Fruit fly (Drosophila melanogaster) whole organism, embryonic: ENCODE data around the gene CG12069.

Experiments
- Atf-2 ChIP-seq: fragments of 200-800 bp; sonication (Bioruptor generic); optimal IDR thresholded peaks from 2 replicates; lab custom pipeline; 2016; ENCODE audit warnings: missing biosample characterization, missing genetic modification characterization
- BEAF-32 ChIP-seq: fragments of 200-800 bp; sonication (Bioruptor generic); optimal IDR thresholded peaks from 3 replicates; lab custom pipeline; 2017; ENCODE audit warnings: missing biosample characterization, missing genetic modification characterization, mild to moderate bottlenecking, moderate library complexity, missing genetic modification reagents
- Blimp-1 ChIP-seq: fragments of 200-800 bp; sonication (Bioruptor generic); optimal IDR thresholded peaks from 3 replicates; lab custom pipeline; 2018; ENCODE audit warnings: missing biosample characterization, missing genetic modification characterization, mild to moderate bottlenecking, moderate library complexity, missing genetic modification reagents
- CG1024 ChIP-seq: fragments of 200-800 bp; sonication (Bioruptor generic); IDR thresholded peaks from 2 replicates; pipeline ENCODE4 v1.3.6; 2022; ENCODE audit warnings: missing biosample characterization, missing genetic modification characterization
- CG11093 ChIP-seq: fragments of 200-800 bp; sonication (Bioruptor generic); IDR thresholded peaks from 3 replicates; pipeline ENCODE4 v1.3.6; 2022; ENCODE audit warnings: missing biosample characterization, missing genetic modification characterization
- CG11398 ChIP-seq: fragments of 200-800 bp; sonication (Bioruptor generic); optimal IDR thresholded peaks from 2 replicates; lab custom pipeline; 2016; ENCODE audit warnings: missing biosample characterization, missing genetic modification characterization
- CG12219 ChIP-seq: fragments of 200-800 bp; sonication (Bioruptor generic); optimal IDR thresholded peaks from 3 replicates; lab custom pipeline; 2018; ENCODE audit warnings: missing biosample characterization, mild to moderate bottlenecking, missing genetic modification characterization
- CG13123 ChIP-seq: fragments of 200-800 bp; sonication (Bioruptor generic); optimal IDR thresholded peaks from 2 replicates; lab custom pipeline; 2016; ENCODE audit warnings: missing biosample characterization, missing genetic modification characterization
- CG13296 ChIP-seq: fragments of 200-800 bp; sonication (Bioruptor generic); optimal IDR thresholded peaks from 3 replicates; lab custom pipeline; 2018; ENCODE audit warnings: missing biosample characterization, mild to moderate bottlenecking, missing genetic modification characterization
- CG15514 ChIP-seq: fragments of 200-800 bp; sonication (Bioruptor generic); optimal IDR thresholded peaks from 3 replicates; lab custom pipeline; 2017; ENCODE audit warnings: missing biosample characterization, missing genetic modification characterization, mild to moderate bottlenecking, moderate library complexity, missing genetic modification reagents
- CG15696 ChIP-seq: fragments of 200-800 bp; sonication (Bioruptor generic); optimal IDR thresholded peaks from 2 replicates; lab custom pipeline; 2019; ENCODE audit warnings: missing biosample characterization, mild to moderate bottlenecking, missing genetic modification characterization, moderate library complexity
- CG17829 ChIP-seq: fragments of 200-800 bp; optimal IDR thresholded peaks from 2 replicates; lab custom pipeline; 2019; ENCODE audit warnings: missing biosample characterization, mild to moderate bottlenecking, missing genetic modification characterization, moderate library complexity
- CG18764 ChIP-seq: fragments of 200-800 bp; sonication (Bioruptor generic); optimal IDR thresholded peaks from 3 replicates; lab custom pipeline; 2016; ENCODE audit warnings: missing biosample characterization, missing genetic modification characterization
- CG2199 ChIP-seq: fragments of 200-800 bp; sonication (Bioruptor generic); IDR thresholded peaks from 3 replicates; pipeline ENCODE4 v1.3.6; 2022; ENCODE audit warnings: missing biosample characterization, missing genetic modification characterization
- CG2712 ChIP-seq: fragments of 200-800 bp; optimal IDR thresholded peaks from 3 replicates; lab custom pipeline; 2019; ENCODE audit warnings: missing biosample characterization, mild to moderate bottlenecking, missing genetic modification characterization, moderate library complexity
- CG34422 ChIP-seq: fragments of 200-800 bp; sonication (Bioruptor generic); IDR thresholded peaks from 3 replicates; pipeline ENCODE4 v1.3.6; 2022; ENCODE audit warnings: missing biosample characterization, missing genetic modification characterization
- CG3726 ChIP-seq: fragments of 200-800 bp; sonication (Bioruptor generic); IDR thresholded peaks from 3 replicates; pipeline ENCODE4, ENCODE4 v1.3.6; 2022; ENCODE audit warnings: missing biosample characterization, missing genetic modification characterization
- CG5245 ChIP-seq: fragments of 200-800 bp; sonication (Bioruptor generic); optimal IDR thresholded peaks from 3 replicates; lab custom pipeline; 2016; ENCODE audit warnings: missing biosample characterization, missing genetic modification characterization
- CG7357 ChIP-seq: fragments of 200-800 bp; sonication (Bioruptor generic); IDR thresholded peaks from 3 replicates; pipeline ENCODE4 v1.3.6; 2022; ENCODE audit warnings: missing biosample characterization, missing genetic modification characterization
- CG7372 ChIP-seq: fragments of 200-800 bp; sonication (Bioruptor generic); IDR thresholded peaks from 2 replicates; pipeline ENCODE4 v1.3.6; 2022; ENCODE audit warnings: missing biosample characterization, missing genetic modification characterization
- CG8359 ChIP-seq: fragments of 200-800 bp; sonication (Bioruptor generic); optimal IDR thresholded peaks from 2 replicates; lab custom pipeline; 2017; ENCODE audit warnings: missing biosample characterization, mild to moderate bottlenecking, missing genetic modification characterization, borderline replicate concordance
- Gug ChIP-seq: fragments of 200-800 bp; sonication (Bioruptor generic); IDR thresholded peaks from 4 replicates; pipeline ENCODE4 v1.3.6; 2022; ENCODE audit warnings: missing biosample characterization, missing genetic modification characterization
- Hsf ChIP-seq: fragments of 200-800 bp; sonication (Bioruptor generic); optimal IDR thresholded peaks from 3 replicates; lab custom pipeline; 2016; ENCODE audit warnings: missing biosample characterization, missing genetic modification characterization
- Jarid2 ChIP-seq: fragments of 200-800 bp; sonication (Bioruptor generic); optimal IDR thresholded peaks from 3 replicates; lab custom pipeline; 2017; ENCODE audit warnings: mild to moderate bottlenecking, missing biosample characterization, missing genetic modification reagents, missing genetic modification characterization
- MBD-R2 ChIP-seq: fragments of 200-800 bp; sonication (Bioruptor generic); IDR thresholded peaks from 2 replicates; pipeline ENCODE4 v1.3.6; 2022; ENCODE audit warnings: missing biosample characterization, missing genetic modification characterization
- Nf-YC ChIP-seq: fragments of 200-800 bp; optimal IDR thresholded peaks from 3 replicates; lab custom pipeline; 2019; ENCODE audit warnings: missing biosample characterization, mild to moderate bottlenecking, missing genetic modification characterization, moderate library complexity
- NfI ChIP-seq: fragments of 200-800 bp; sonication (Bioruptor generic); optimal IDR thresholded peaks from 3 replicates; lab custom pipeline; 2018; ENCODE audit warnings: missing biosample characterization, mild to moderate bottlenecking, missing genetic modification characterization, moderate library complexity
- PHDP ChIP-seq: fragments of 200-800 bp; sonication (Bioruptor generic); optimal IDR thresholded peaks from 3 replicates; lab custom pipeline; 2018; ENCODE audit warnings: missing biosample characterization, mild to moderate bottlenecking, missing genetic modification characterization, moderate library complexity
- Six4 ChIP-seq: fragments of 200-800 bp; sonication (Bioruptor generic); optimal IDR thresholded peaks from 2 replicates; lab custom pipeline; 2016; ENCODE audit warnings: missing biosample characterization, missing genetic modification characterization
- Spps ChIP-seq: fragments of 200-800 bp; sonication (Bioruptor generic); optimal IDR thresholded peaks from 2 replicates; lab custom pipeline; 2018; ENCODE audit warnings: missing biosample characterization, mild to moderate bottlenecking, missing genetic modification characterization
- Ssrp ChIP-seq: fragments of 200-800 bp; sonication (Bioruptor generic); optimal IDR thresholded peaks from 2 replicates; lab custom pipeline; 2018; ENCODE audit warnings: missing biosample characterization, mild to moderate bottlenecking, missing genetic modification characterization, moderate library complexity
- Tbp ChIP-seq: fragments of >200 bp; optimal IDR thresholded peaks from 2 replicates; lab custom pipeline; 2018; ENCODE audit warnings: missing biosample characterization, missing genetic modification characterization
- aop ChIP-seq: fragments of 200-800 bp; sonication (Bioruptor generic); IDR thresholded peaks from 2 replicates; pipeline ENCODE4 v1.3.6; 2022; ENCODE audit warnings: missing biosample characterization, missing genetic modification characterization
- cwo ChIP-seq: fragments of 200-800 bp; sonication (Bioruptor generic); optimal IDR thresholded peaks from 3 replicates; lab custom pipeline; 2017; ENCODE audit warnings: missing biosample characterization, missing genetic modification characterization, mild to moderate bottlenecking, moderate library complexity, missing genetic modification reagents
- dpn ChIP-seq, 2 experiments: fragments of 200-800 bp; sonication (Bioruptor generic); optimal IDR thresholded peaks; 3 replicates each; lab custom pipeline; 2016; ENCODE audit warnings: missing biosample characterization in 2 of 2, missing genetic modification characterization in 2 of 2
- ewg ChIP-seq: fragments of 200-800 bp; sonication (Bioruptor generic); optimal IDR thresholded peaks from 3 replicates; lab custom pipeline; 2017; ENCODE audit warnings: mild to moderate bottlenecking, missing biosample characterization, missing genetic modification reagents, missing genetic modification characterization
- fd102C ChIP-seq: fragments of 200-800 bp; sonication (Bioruptor generic); optimal IDR thresholded peaks from 2 replicates; lab custom pipeline; 2018; ENCODE audit warnings: missing biosample characterization, mild to moderate bottlenecking, missing genetic modification characterization, moderate library complexity
- ftz-f1 ChIP-seq: fragments of 200-800 bp; sonication (Bioruptor generic); optimal IDR thresholded peaks from 2 replicates; lab custom pipeline; 2016; ENCODE audit warnings: missing biosample characterization, missing genetic modification characterization
- ind ChIP-seq: fragments of 200-800 bp; sonication (Bioruptor generic); optimal IDR thresholded peaks from 3 replicates; lab custom pipeline; 2016; ENCODE audit warnings: missing biosample characterization, missing genetic modification characterization
- lov ChIP-seq, 2 experiments: fragments of 200-800 bp in 1 of 2; fragments of >200 bp in 1 of 2; sonication (Bioruptor generic) in 1 of 2; IDR thresholded peaks in 1 of 2; optimal IDR thresholded peaks in 1 of 2; 2 replicates in 1 of 2; 3 replicates in 1 of 2; pipeline versions ENCODE4 v1.3.6 to Lab custom; 2017 to 2022; ENCODE audit warnings: missing biosample characterization in 1 of 2, missing genetic modification characterization in 1 of 2
- odd ChIP-seq: fragments of 200-800 bp; sonication (Bioruptor generic); optimal IDR thresholded peaks from 2 replicates; lab custom pipeline; 2017; ENCODE audit warnings: missing biosample characterization, mild to moderate bottlenecking, missing genetic modification characterization
- pros ChIP-seq: fragments of 200-800 bp; sonication (Bioruptor generic); optimal IDR thresholded peaks from 3 replicates; lab custom pipeline; 2019; ENCODE audit warnings: missing biosample characterization, mild to moderate bottlenecking, missing genetic modification characterization, moderate library complexity
- slp2 ChIP-seq: fragments of 200-800 bp; sonication (Bioruptor generic); optimal IDR thresholded peaks from 2 replicates; lab custom pipeline; 2016; ENCODE audit warnings: missing biosample characterization, missing genetic modification characterization
- so ChIP-seq: fragments of 200-800 bp; sonication (Bioruptor generic); IDR thresholded peaks from 3 replicates; pipeline ENCODE4 v1.3.6; 2022; ENCODE audit warnings: missing biosample characterization, missing genetic modification characterization
- sr ChIP-seq: fragments of 200-800 bp; sonication (Bioruptor generic); IDR thresholded peaks from 3 replicates; pipeline ENCODE4 v1.3.6; 2022; ENCODE audit warnings: missing biosample characterization, missing genetic modification characterization
- stwl ChIP-seq: fragments of 200-800 bp; sonication (Bioruptor generic); optimal IDR thresholded peaks from 3 replicates; lab custom pipeline; 2018; ENCODE audit warnings: missing biosample characterization, mild to moderate bottlenecking, missing genetic modification characterization, moderate library complexity
- twi ChIP-seq: fragments of 200-800 bp; optimal IDR thresholded peaks from 2 replicates; lab custom pipeline; 2019; ENCODE audit warnings: missing biosample characterization, mild to moderate bottlenecking, missing genetic modification characterization, moderate library complexity
- yki ChIP-seq: fragments of >200 bp; optimal IDR thresholded peaks from 3 replicates; lab custom pipeline; 2018
- zfh2 ChIP-seq: fragments of 200-800 bp; sonication (Bioruptor generic); optimal IDR thresholded peaks from 2 replicates; lab custom pipeline; 2016; ENCODE audit warnings: missing biosample characterization, missing genetic modification characterization

The CG12069 gene

DNA sequence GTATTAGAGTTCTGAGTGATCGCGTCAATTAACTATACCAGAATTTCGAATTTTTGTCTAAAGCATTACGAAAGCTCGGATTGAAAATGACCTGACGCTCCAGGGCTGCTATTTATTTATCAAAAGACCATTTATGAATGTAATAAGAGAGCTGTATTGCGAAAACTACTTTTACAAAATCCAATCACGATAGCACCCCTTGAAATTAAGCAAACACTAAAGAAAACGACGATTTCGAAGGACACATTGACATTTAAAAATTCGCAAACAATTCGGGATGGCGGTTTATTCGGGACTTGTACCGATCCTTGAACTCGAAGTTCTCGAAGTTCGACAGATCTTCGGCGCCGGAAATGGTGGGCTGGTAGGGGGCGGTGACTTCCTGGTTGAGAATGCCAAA is at the start of gene CG12069:
Gene CG12069, minus strand, starts transcription at position 101 of the 400 bp plus-strand sequence.
- no peak for TF ChIP-seq Spps (tag; lab: Kevin White, UChicago)
- TF ChIP-seq sr (GFP tag; lab: Robert Waterston, UW) = no peak
- no peak for TF ChIP-seq fd102C (GFP tag; lab: Kevin White, UChicago)
- TF ChIP-seq zfh2 (GFP tag; lab: Kevin White, UChicago) = no peak
- no peak for TF ChIP-seq CG11398 (GFP tag; lab: Kevin White, UChicago)
- no peak for TF ChIP-seq CG15696 (tag; lab: Kevin White, UChicago)
- no peak for TF ChIP-seq CG13296 (GFP tag; lab: Kevin White, UChicago)
- TF ChIP-seq CG2712 (tag; lab: Kevin White, UChicago) = no peak
- no peak for TF ChIP-seq CG1024 (GFP tag; lab: Robert Waterston, UW)
- TF ChIP-seq BEAF-32 (GFP tag; lab: Kevin White, UChicago) = no peak
- no peak for TF ChIP-seq Gug
- no peak for TF ChIP-seq CG7372 (GFP tag; lab: Robert Waterston, UW)
- TF ChIP-seq lov (optimal IDR thresholded peaks at IDR 0.05; lab: Kevin White, UChicago) = no peak
- TF ChIP-seq lov (GFP tag; IDR thresholded peaks at IDR 0.05; lab: Robert Waterston, UW) = no peak
- TF ChIP-seq ind (GFP tag; lab: Kevin White, UChicago) = no peak
- TF ChIP-seq CG15514 (GFP tag; lab: Kevin White, UChicago) = no peak
- no peak for TF ChIP-seq Six4 (GFP tag; lab: Kevin White, UChicago)
- TF ChIP-seq MBD-R2 = no peak
- no peak for TF ChIP-seq CG3726
- no peak for TF ChIP-seq ewg (GFP tag; lab: Kevin White, UChicago)

DNA sequence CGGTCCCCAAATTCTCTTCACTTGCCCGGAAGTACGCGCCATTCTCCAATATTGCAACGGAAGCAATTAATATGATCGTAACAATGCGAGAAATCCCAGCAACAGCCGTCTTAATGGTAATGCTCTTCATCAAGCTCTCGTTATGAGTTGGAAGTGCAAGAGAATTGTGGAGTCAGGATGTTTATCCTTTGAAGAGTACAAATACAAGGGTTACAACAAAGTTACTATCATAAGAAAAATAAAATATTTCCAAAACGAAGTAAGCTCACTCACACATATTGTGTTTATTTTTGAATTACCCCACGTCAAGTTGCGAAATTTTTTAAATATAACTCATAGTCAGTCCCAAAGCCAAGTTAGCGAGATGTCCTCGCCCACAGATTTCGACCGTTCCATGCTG is 47.3 kb upstream of the CG12069 start, which contains the start of gene CG15543:
Gene CG15543, plus strand, starts transcription at position 301 of the 400 bp plus-strand sequence.
- TF ChIP-seq odd (GFP tag; lab: Kevin White, UChicago) (no peak), CG17829 (no peak), Ssrp (tag; lab: Kevin White, UChicago) (no peak)

DNA sequence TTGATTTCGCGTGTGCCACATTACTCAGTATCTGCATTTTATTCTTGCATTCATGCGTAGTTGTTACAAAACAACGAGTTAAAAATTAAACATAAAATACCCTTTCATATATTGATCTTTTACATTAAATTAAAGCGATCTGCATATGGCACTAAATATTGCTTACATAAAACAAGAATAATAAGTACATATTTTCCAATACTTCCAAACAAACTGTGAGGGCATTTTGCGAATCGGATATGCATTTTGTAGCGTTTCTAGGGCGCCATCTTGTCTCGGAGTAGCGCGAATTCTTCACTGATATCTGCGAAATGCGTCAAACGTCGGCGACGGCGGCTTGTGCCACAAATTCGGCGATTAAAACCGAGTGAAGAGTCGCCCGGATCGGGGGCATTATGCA is 46.1 kb upstream of the CG12069 start:
- TF ChIP-seq CG12219 (no peak), Nf-YC (tag; lab: Kevin White, UChicago) (no peak), so (GFP tag; lab: Robert Waterston, UW) (no peak), CG7357 (no peak), CG5245 (GFP tag; lab: Kevin White, UChicago) (no peak), slp2 (GFP tag; lab: Kevin White, UChicago) (no peak), cwo (GFP tag; lab: Kevin White, UChicago) (no peak), ftz-f1 (GFP tag; lab: Kevin White, UChicago) (no peak), Tbp (no peak), PHDP (tag; lab: Kevin White, UChicago) (no peak), Hsf (GFP tag; lab: Kevin White, UChicago) (no peak), Jarid2 (no peak), aop (GFP tag; lab: Robert Waterston, UW) (no peak), NfI (no peak)

dm6 chr3R:30735047-30735446 is 39.7 kb upstream of the CG12069 start:
- TF ChIP-seq CG34422 (GFP tag; lab: Robert Waterston, UW) (no peak), Blimp-1 (no peak), CG8359 (GFP tag; lab: Kevin White, UChicago) (no peak), CG2199 (GFP tag; lab: Robert Waterston, UW) (0 out of 3 replicates have a peak, but pooled peaks have one; percentile 35), stwl (tag; lab: Kevin White, UChicago) (no peak), CG18764 (GFP tag; lab: Kevin White, UChicago) (no peak), CG13123 (GFP tag; lab: Kevin White, UChicago) (no peak), twi (peak; percentile 52), pros (GFP tag; lab: Kevin White, UChicago) (peak; percentile 19), CG11093 (GFP tag; lab: Robert Waterston, UW) (no peak), dpn (GFP tag; optimal IDR thresholded peaks at IDR 0.05; lab: Kevin White, UChicago) (no peak), yki (lab: Kevin White, UChicago) (no peak), Atf-2 (GFP tag; lab: Kevin White, UChicago) (no peak)
